Fruit fly (Drosophila melanogaster) whole organism, embryonic: ENCODE results near the gene CG5612.
A peak's percentile ranks its signal among the peaks of the same experiment; 100 is the strongest.

Experiments used
- Adf1 ChIP-seq: fragments of 200-800 bp; sonication (Bioruptor generic); IDR thresholded peaks from 2 replicates; pipeline ENCODE4 v1.3.6; 2022; ENCODE audit warnings: missing biosample characterization, missing genetic modification characterization
- Bgb ChIP-seq: fragments of 200-800 bp; sonication (Bioruptor generic); IDR thresholded peaks from 2 replicates; pipeline ENCODE4 v1.3.6; 2022; ENCODE audit warnings: missing biosample characterization, missing genetic modification characterization; ENCODE audit not compliant: partially characterized antibody
- Bteb2 ChIP-seq: fragments of 200-800 bp; sonication (Bioruptor generic); optimal IDR thresholded peaks from 2 replicates; lab custom pipeline; 2016; ENCODE audit warnings: missing biosample characterization, missing genetic modification characterization
- CG10147 ChIP-seq: fragments of 200-800 bp; sonication (Bioruptor generic); optimal IDR thresholded peaks from 2 replicates; lab custom pipeline; 2019; ENCODE audit warnings: missing biosample characterization, mild to moderate bottlenecking, missing genetic modification characterization, moderate library complexity
- CG10321 ChIP-seq: fragments of 200-800 bp; sonication (Bioruptor generic); IDR thresholded peaks from 2 replicates; pipeline ENCODE4 v1.3.6; 2022; ENCODE audit warnings: missing biosample characterization, missing genetic modification characterization
- CG11723 ChIP-seq: fragments of 200-800 bp; sonication (Bioruptor generic); optimal IDR thresholded peaks from 2 replicates; lab custom pipeline; 2017; ENCODE audit warnings: missing biosample characterization, mild to moderate bottlenecking, missing genetic modification characterization
- CG12659 ChIP-seq: fragments of 200-800 bp; sonication (Bioruptor generic); optimal IDR thresholded peaks from 3 replicates; lab custom pipeline; 2017; ENCODE audit warnings: mild to moderate bottlenecking, missing biosample characterization, missing genetic modification reagents, missing genetic modification characterization
- CG1529 ChIP-seq: fragments of 200-800 bp; sonication (Bioruptor generic); optimal IDR thresholded peaks from 3 replicates; lab custom pipeline; 2018; ENCODE audit warnings: missing biosample characterization, missing genetic modification characterization
- CG16863 ChIP-seq: fragments of 200-800 bp; sonication (Bioruptor generic); optimal IDR thresholded peaks from 3 replicates; lab custom pipeline; 2016; ENCODE audit warnings: missing biosample characterization, missing genetic modification characterization
- CG17612 ChIP-seq: fragments of 200-800 bp; sonication (Bioruptor generic); IDR thresholded peaks from 2 replicates; pipeline ENCODE4 v1.3.6; 2022; ENCODE audit warnings: missing biosample characterization, missing genetic modification characterization
- CG17912 ChIP-seq: fragments of 200-800 bp; sonication (Bioruptor generic); optimal IDR thresholded peaks from 2 replicates; lab custom pipeline; 2018; ENCODE audit warnings: missing biosample characterization, mild to moderate bottlenecking, missing genetic modification characterization
- CG18764 ChIP-seq: fragments of 200-800 bp; sonication (Bioruptor generic); optimal IDR thresholded peaks from 3 replicates; lab custom pipeline; 2016; ENCODE audit warnings: missing biosample characterization, missing genetic modification characterization
- CG2120 ChIP-seq: fragments of 200-800 bp; sonication (Bioruptor generic); optimal IDR thresholded peaks from 3 replicates; lab custom pipeline; 2016; ENCODE audit warnings: missing biosample characterization, missing genetic modification characterization
- CG30431 ChIP-seq: fragments of 200-800 bp; sonication (Bioruptor generic); optimal IDR thresholded peaks from 2 replicates; lab custom pipeline; 2017; ENCODE audit warnings: missing biosample characterization, missing genetic modification characterization
- CG3163 ChIP-seq: fragments of 200-800 bp; sonication (Bioruptor generic); optimal IDR thresholded peaks from 3 replicates; lab custom pipeline; 2016; ENCODE audit warnings: missing biosample characterization, missing genetic modification characterization
- CG3281 ChIP-seq: fragments of 200-800 bp; sonication (Bioruptor generic); optimal IDR thresholded peaks from 3 replicates; lab custom pipeline; 2017; ENCODE audit warnings: missing biosample characterization, mild to moderate bottlenecking, missing genetic modification characterization
- CG8944 ChIP-seq: fragments of 200-800 bp; sonication (Bioruptor generic); optimal IDR thresholded peaks from 3 replicates; lab custom pipeline; 2016; ENCODE audit warnings: missing biosample characterization, missing genetic modification characterization
- CG9932 ChIP-seq: fragments of 200-800 bp; sonication (Bioruptor generic); IDR thresholded peaks from 2 replicates; pipeline ENCODE4 v1.3.6; 2022; ENCODE audit warnings: missing biosample characterization, missing genetic modification characterization
- D19B ChIP-seq: fragments of 200-800 bp; sonication (Bioruptor generic); optimal IDR thresholded peaks from 2 replicates; lab custom pipeline; 2017; ENCODE audit warnings: missing biosample characterization, mild to moderate bottlenecking, missing genetic modification characterization
- Dad ChIP-seq: fragments of 200-800 bp; sonication (Bioruptor generic); optimal IDR thresholded peaks from 3 replicates; lab custom pipeline; 2016; ENCODE audit warnings: missing biosample characterization, missing genetic modification characterization
- Fer2 ChIP-seq: fragments of 200-800 bp; sonication (Bioruptor generic); optimal IDR thresholded peaks from 2 replicates; lab custom pipeline; 2018; ENCODE audit warnings: missing biosample characterization, mild to moderate bottlenecking, missing genetic modification characterization, moderate library complexity
- Hey ChIP-seq: fragments of 200-800 bp; sonication (Bioruptor generic); optimal IDR thresholded peaks from 3 replicates; lab custom pipeline; 2018; ENCODE audit warnings: missing biosample characterization, mild to moderate bottlenecking, missing genetic modification characterization
- Jarid2 ChIP-seq: fragments of 200-800 bp; sonication (Bioruptor generic); optimal IDR thresholded peaks from 3 replicates; lab custom pipeline; 2017; ENCODE audit warnings: mild to moderate bottlenecking, missing biosample characterization, missing genetic modification reagents, missing genetic modification characterization
- Lhr ChIP-seq: fragments of 200-800 bp; sonication (Bioruptor generic); optimal IDR thresholded peaks from 3 replicates; lab custom pipeline; 2017; ENCODE audit warnings: mild to moderate bottlenecking, missing biosample characterization, missing genetic modification reagents, missing genetic modification characterization
- Meics ChIP-seq: fragments of 200-800 bp; sonication (Bioruptor generic); optimal IDR thresholded peaks from 2 replicates; lab custom pipeline; 2017; ENCODE audit warnings: missing biosample characterization, mild to moderate bottlenecking, missing genetic modification characterization
- Myb ChIP-seq: fragments of 200-800 bp; sonication (Bioruptor generic); optimal IDR thresholded peaks from 2 replicates; lab custom pipeline; 2016; ENCODE audit warnings: missing biosample characterization, missing genetic modification characterization
- Neu2 ChIP-seq: fragments of 200-800 bp; sonication (Bioruptor generic); optimal IDR thresholded peaks from 3 replicates; lab custom pipeline; 2016; ENCODE audit warnings: missing biosample characterization, missing genetic modification characterization, borderline replicate concordance
- Oaz ChIP-seq: fragments of 200-800 bp; sonication (Bioruptor generic); IDR thresholded peaks from 2 replicates; pipeline ENCODE4 v1.3.6; 2022; ENCODE audit warnings: missing biosample characterization, missing genetic modification characterization
- Oli ChIP-seq: fragments of 200-800 bp; sonication (Bioruptor generic); optimal IDR thresholded peaks from 2 replicates; lab custom pipeline; 2018; ENCODE audit warnings: missing biosample characterization, mild to moderate bottlenecking, missing genetic modification characterization, moderate library complexity
- Pdp1 ChIP-seq, 2 experiments: fragments of 200-800 bp; sonication (Bioruptor generic); optimal IDR thresholded peaks; 3 replicates each; lab custom pipeline; 2016; ENCODE audit warnings: missing biosample characterization in 2 of 2, missing genetic modification characterization in 2 of 2, mild to moderate bottlenecking in 1 of 2, moderate library complexity in 1 of 2
- Rfx ChIP-seq: fragments of 200-800 bp; sonication (Bioruptor generic); IDR thresholded peaks from 2 replicates; pipeline ENCODE4 v1.3.6; 2022; ENCODE audit warnings: missing biosample characterization, missing genetic modification characterization
- Taf1 ChIP-seq: fragments of 200-800 bp; sonication (Bioruptor generic); IDR thresholded peaks from 2 replicates; pipeline ENCODE4 v1.3.6; 2022; ENCODE audit warnings: missing biosample characterization, missing genetic modification characterization
- bsh ChIP-seq, 2 experiments: fragments of 200-800 bp; sonication (Bioruptor generic); optimal IDR thresholded peaks; 2 replicates each; lab custom pipeline; 2017 to 2018; ENCODE audit warnings: mild to moderate bottlenecking in 2 of 2, missing biosample characterization in 2 of 2, missing genetic modification characterization in 2 of 2, moderate library complexity in 1 of 2
- cas ChIP-seq: fragments of 200-800 bp; sonication (Bioruptor generic); IDR thresholded peaks from 2 replicates; pipeline ENCODE4 v1.3.6; 2022; ENCODE audit warnings: missing biosample characterization, missing genetic modification characterization
- dmrt99B ChIP-seq: fragments of 200-800 bp; sonication (Bioruptor generic); optimal IDR thresholded peaks from 2 replicates; lab custom pipeline; 2018; ENCODE audit warnings: missing biosample characterization, mild to moderate bottlenecking, missing genetic modification characterization, moderate library complexity
- ewg ChIP-seq: fragments of 200-800 bp; sonication (Bioruptor generic); optimal IDR thresholded peaks from 3 replicates; lab custom pipeline; 2017; ENCODE audit warnings: mild to moderate bottlenecking, missing biosample characterization, missing genetic modification reagents, missing genetic modification characterization
- fu2 ChIP-seq: fragments of 200-800 bp; sonication (Bioruptor generic); optimal IDR thresholded peaks from 2 replicates; lab custom pipeline; 2016; ENCODE audit warnings: missing biosample characterization, missing genetic modification characterization
- gcm ChIP-seq: fragments of 200-800 bp; sonication (Bioruptor generic); optimal IDR thresholded peaks from 2 replicates; lab custom pipeline; 2019; ENCODE audit warnings: missing biosample characterization, mild to moderate bottlenecking, missing genetic modification characterization, moderate library complexity
- gem ChIP-seq: fragments of 200-800 bp; sonication (Bioruptor generic); optimal IDR thresholded peaks from 2 replicates; lab custom pipeline; 2019; ENCODE audit warnings: missing biosample characterization, mild to moderate bottlenecking, missing genetic modification characterization, moderate library complexity
- hb ChIP-seq: fragments of 200-800 bp; sonication (Bioruptor generic); IDR thresholded peaks from 3 replicates; pipeline ENCODE4 v1.3.6; 2022; ENCODE audit warnings: missing biosample characterization, missing genetic modification characterization; ENCODE audit not compliant: partially characterized antibody
- nerfin-1 ChIP-seq: fragments of 200-800 bp; sonication (Bioruptor generic); optimal IDR thresholded peaks from 3 replicates; lab custom pipeline; 2019; ENCODE audit warnings: missing biosample characterization, mild to moderate bottlenecking, missing genetic modification characterization, moderate library complexity
- nerfin-2 ChIP-seq: fragments of 200-800 bp; sonication (Bioruptor generic); IDR thresholded peaks from 2 replicates; pipeline ENCODE4 v1.3.6; 2022; ENCODE audit warnings: missing biosample characterization, missing genetic modification characterization; ENCODE audit not compliant: partially characterized antibody
- onecut ChIP-seq: fragments of 200-800 bp; sonication (Bioruptor generic); IDR thresholded peaks from 2 replicates; pipeline ENCODE4 v1.3.6; 2022; ENCODE audit warnings: missing biosample characterization, missing genetic modification characterization
- run ChIP-seq: fragments of 200-800 bp; sonication (Bioruptor generic); optimal IDR thresholded peaks from 3 replicates; lab custom pipeline; 2018; ENCODE audit warnings: missing biosample characterization, mild to moderate bottlenecking, missing genetic modification characterization
- slbo ChIP-seq: fragments of 200-800 bp; sonication (Bioruptor generic); IDR thresholded peaks from 2 replicates; pipeline ENCODE4 v1.3.6; 2022; ENCODE audit warnings: missing biosample characterization, missing genetic modification characterization
- so ChIP-seq: fragments of 200-800 bp; sonication (Bioruptor generic); IDR thresholded peaks from 3 replicates; pipeline ENCODE4 v1.3.6; 2022; ENCODE audit warnings: missing biosample characterization, missing genetic modification characterization
- sr ChIP-seq: fragments of 200-800 bp; sonication (Bioruptor generic); IDR thresholded peaks from 3 replicates; pipeline ENCODE4 v1.3.6; 2022; ENCODE audit warnings: missing biosample characterization, missing genetic modification characterization
- tx ChIP-seq: fragments of 200-800 bp; sonication (Bioruptor generic); optimal IDR thresholded peaks from 2 replicates; lab custom pipeline; 2016; ENCODE audit warnings: missing biosample characterization, missing genetic modification characterization
- yki ChIP-seq: fragments of >200 bp; optimal IDR thresholded peaks from 3 replicates; lab custom pipeline; 2018
- zfh1 ChIP-seq: fragments of 200-800 bp; sonication (Bioruptor generic); IDR thresholded peaks from 3 replicates; pipeline ENCODE4 v1.3.6; 2022; ENCODE audit warnings: missing biosample characterization, missing genetic modification characterization

Gene CG5612

DNA sequence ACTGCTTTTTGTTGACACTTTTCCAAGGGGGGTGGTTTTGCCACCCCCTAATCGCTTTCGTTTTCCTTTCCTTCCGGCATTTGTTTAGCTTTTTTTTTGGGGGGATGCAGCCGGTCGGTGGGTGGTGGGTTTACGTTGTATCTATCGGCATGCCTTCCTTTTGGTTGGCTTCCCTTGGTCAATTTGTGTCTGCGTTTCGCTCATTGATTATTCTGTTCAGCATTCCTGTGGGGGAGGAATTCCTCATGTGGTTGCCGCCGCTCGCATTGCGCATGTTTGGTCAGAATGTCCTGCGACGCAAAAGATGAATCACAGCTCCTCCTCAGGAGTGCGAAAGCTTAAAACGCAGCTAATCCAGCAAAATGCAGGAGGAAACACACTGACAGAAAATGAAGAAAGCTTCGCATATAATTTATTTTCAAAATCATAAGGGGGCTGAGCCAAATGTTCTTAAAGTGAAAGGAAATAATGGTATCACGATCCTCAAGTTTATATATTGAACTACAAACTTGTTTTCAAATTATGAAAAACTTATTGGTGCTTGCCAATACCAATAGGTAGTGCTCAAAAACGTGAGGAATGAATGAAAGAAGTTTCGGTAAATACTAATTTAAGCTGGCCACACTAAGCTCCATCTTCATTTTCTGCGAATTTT, 26.5 kb upstream of the CG5612 start, which contains the start of gene RpS10a:
RpS10a (plus strand) TSS at position 605 of the 655 bp plus-strand sequence.
- TF ChIP-seq Lhr (GFP tag; lab: Kevin White, UChicago) (no peak), CG12659 (no peak), yki (lab: Kevin White, UChicago) (no peak), Rfx (GFP tag; lab: Robert Waterston, UW) (no peak), Bteb2 (no peak), CG18764 (GFP tag; lab: Kevin White, UChicago) (no peak), hb (GFP tag; lab: Robert Waterston, UW) (no peak), dmrt99B (no peak), CG2120 (GFP tag; lab: Kevin White, UChicago) (peak; percentile 27), slbo (GFP tag; lab: Robert Waterston, UW) (no peak), CG10147 (GFP tag; lab: Kevin White, UChicago) (peak; percentile 10), CG17912 (GFP tag; lab: Kevin White, UChicago) (no peak), Adf1 (GFP tag; lab: Robert Waterston, UW) (no peak), sr (GFP tag; lab: Robert Waterston, UW) (no peak), so (no peak), Jarid2 (GFP tag; lab: Kevin White, UChicago) (no peak), Hey (no peak), Bgb (GFP tag; lab: Robert Waterston, UW) (peak; percentile 22; the same call in 1 of the 2 replicates), zfh1 (GFP tag; lab: Robert Waterston, UW) (no peak), CG10321 (GFP tag; lab: Robert Waterston, UW) (no peak), CG1529 (no peak), run (no peak), CG17612 (no peak), CG16863 (GFP tag; lab: Kevin White, UChicago) (no peak), CG8944 (GFP tag; lab: Kevin White, UChicago) (no peak), Pdp1 (GFP tag; optimal IDR thresholded peaks at IDR 0.05; lab: Kevin White, UChicago) (no peak), Myb (GFP tag; lab: Kevin White, UChicago) (no peak), ewg (GFP tag; lab: Kevin White, UChicago) (peak; percentile 58), Dad (GFP tag; lab: Kevin White, UChicago) (no peak), CG11723 (GFP tag; lab: Kevin White, UChicago) (no peak), Neu2 (no peak), Taf1 (GFP tag; lab: Robert Waterston, UW) (no peak), CG30431 (GFP tag; lab: Kevin White, UChicago) (no peak), bsh (GFP tag; optimal IDR thresholded peaks at IDR 0.05; lab: Kevin White, UChicago) (no peak), D19B (GFP tag; lab: Kevin White, UChicago) (no peak), nerfin-2 (GFP tag; lab: Robert Waterston, UW) (0 out of 2 replicates have a peak, but pooled peaks have one; percentile 25), cas (no peak), nerfin-1 (peak; percentile 100), Meics (GFP tag; lab: Kevin White, UChicago) (peak; percentile 26), gcm (no peak), fu2 (GFP tag; lab: Kevin White, UChicago) (no peak), tx (GFP tag; lab: Kevin White, UChicago) (no peak), CG3163 (no peak), CG9932 (GFP tag; lab: Robert Waterston, UW) (0 out of 2 replicates have a peak, but pooled peaks have one; percentile 5), onecut (GFP tag; lab: Robert Waterston, UW) (peak; percentile 91), Oaz (GFP tag; lab: Robert Waterston, UW) (no peak), Oli (no peak), gem (tag; lab: Kevin White, UChicago) (peak; percentile 24), CG3281 (GFP tag; lab: Kevin White, UChicago) (no peak), Fer2 (tag; lab: Kevin White, UChicago) (no peak)
